Worm (Caenorhabditis elegans): ENCODE results near the gene R08E5.4.

R08E5.4 gene

ce11 chrV:3776946-3777345 lies 8.6 kb downstream of the R08E5.4 start:
- no peak for TF ChIP-seq tbx-11 (GFP tag; IDR thresholded peaks at IDR 0.05)
- TF ChIP-seq ets-7 (tag; optimal IDR thresholded peaks at IDR 0.05), result no peak
- no peak for TF ChIP-seq hmbx-1 (tag; optimal IDR thresholded peaks at IDR 0.05)
- TF ChIP-seq ceh-13 (GFP tag; optimal IDR thresholded peaks at IDR 0.05), result no peak
- no peak for TF ChIP-seq hnd-1 (tag; optimal IDR thresholded peaks at IDR 0.05)
- no peak for TF ChIP-seq flt-1 (GFP tag; IDR thresholded peaks at IDR 0.05)

DNA sequence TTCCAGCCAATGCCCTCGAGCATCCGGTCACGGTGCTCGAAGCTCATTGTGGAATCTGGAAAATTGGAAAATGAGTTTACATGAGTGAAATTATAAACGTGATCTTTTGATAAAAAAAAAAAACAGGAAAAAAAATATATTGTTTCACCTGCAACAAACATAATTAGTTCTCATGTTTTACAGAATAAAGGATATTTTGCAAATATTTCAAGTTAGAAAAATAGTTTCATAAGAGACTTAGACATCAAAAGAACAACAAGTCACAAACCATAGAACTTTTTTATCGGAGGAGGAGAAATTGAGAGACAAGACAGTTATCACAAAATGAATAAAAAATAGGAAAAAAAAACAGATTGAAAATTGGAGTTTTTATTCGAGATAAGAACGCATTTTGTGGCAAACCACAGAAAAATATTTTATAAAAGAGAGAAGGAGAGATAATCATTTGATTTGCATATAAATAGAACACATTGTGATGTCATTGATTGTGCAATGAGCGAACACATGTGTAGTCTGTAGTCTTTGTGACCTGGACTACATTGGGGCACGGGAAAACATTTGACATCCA lies 15.9 kb downstream of the R08E5.4 start, which contains the start of gene R08F11.1:
Gene R08F11.1 (minus strand): TSS at position 51 of the 568 bp plus-strand sequence.
- TF ChIP-seq ceh-36 (tag; optimal IDR thresholded peaks at IDR 0.05) (no peak), sea-1 (GFP tag; conservative IDR thresholded peaks at IDR 0.05) (no peak), hmg-4 (GFP tag; optimal IDR thresholded peaks at IDR 0.05) (no peak), scrt-1 (GFP tag; IDR thresholded peaks at IDR 0.05) (no peak), ama-1 (optimal IDR thresholded peaks at IDR 0.05) (no peak), tra-4 (tag; optimal IDR thresholded peaks at IDR 0.05) (no peak), F13C5.2 (tag; optimal IDR thresholded peaks at IDR 0.05) (no peak), ets-7 (tag; optimal IDR thresholded peaks at IDR 0.05) (no peak), ceh-13 (GFP tag; optimal IDR thresholded peaks at IDR 0.05) (no peak), hmbx-1 (tag; optimal IDR thresholded peaks at IDR 0.05) (no peak), B0310.2 (tag; optimal IDR thresholded peaks at IDR 0.05) (no peak), aly-1 (tag; optimal IDR thresholded peaks at IDR 0.05) (no peak), pes-1 (GFP tag; IDR thresholded peaks at IDR 0.05) (no peak), tbx-37 (GFP tag; conservative IDR thresholded peaks at IDR 0.05) (no peak), tbx-11 (GFP tag; IDR thresholded peaks at IDR 0.05) (no peak), flt-1 (GFP tag; IDR thresholded peaks at IDR 0.05) (no peak), hnd-1 (tag; optimal IDR thresholded peaks at IDR 0.05) (no peak)

ce11 chrV:3788538-3788937 lies 20.2 kb downstream of the R08E5.4 start:
- TF ChIP-seq hmbx-1 (tag; optimal IDR thresholded peaks at IDR 0.05), result no peak
- no peak for TF ChIP-seq ceh-36 (tag; optimal IDR thresholded peaks at IDR 0.05)
- no peak for TF ChIP-seq ama-1 (optimal IDR thresholded peaks at IDR 0.05)
- no peak for TF ChIP-seq aly-1 (tag; optimal IDR thresholded peaks at IDR 0.05)
- TF ChIP-seq ceh-13 (GFP tag; optimal IDR thresholded peaks at IDR 0.05), result no peak
- no peak for TF ChIP-seq sea-1 (GFP tag; conservative IDR thresholded peaks at IDR 0.05)
- TF ChIP-seq tbx-37 (GFP tag; conservative IDR thresholded peaks at IDR 0.05), result no peak
- no peak for TF ChIP-seq hmg-4 (GFP tag; optimal IDR thresholded peaks at IDR 0.05)
- TF ChIP-seq tra-4 (tag; optimal IDR thresholded peaks at IDR 0.05), result no peak
- TF ChIP-seq hnd-1 (tag; optimal IDR thresholded peaks at IDR 0.05), result no peak
- no peak for TF ChIP-seq scrt-1 (GFP tag; IDR thresholded peaks at IDR 0.05)
- no peak for TF ChIP-seq B0310.2 (tag; optimal IDR thresholded peaks at IDR 0.05)
- TF ChIP-seq tbx-11 (GFP tag; IDR thresholded peaks at IDR 0.05), result no peak
- TF ChIP-seq F13C5.2 (tag; optimal IDR thresholded peaks at IDR 0.05), result no peak
- no peak for TF ChIP-seq pes-1 (GFP tag; IDR thresholded peaks at IDR 0.05)
- TF ChIP-seq ets-7 (tag; optimal IDR thresholded peaks at IDR 0.05), result no peak
- TF ChIP-seq flt-1 (GFP tag; IDR thresholded peaks at IDR 0.05), result no peak

DNA sequence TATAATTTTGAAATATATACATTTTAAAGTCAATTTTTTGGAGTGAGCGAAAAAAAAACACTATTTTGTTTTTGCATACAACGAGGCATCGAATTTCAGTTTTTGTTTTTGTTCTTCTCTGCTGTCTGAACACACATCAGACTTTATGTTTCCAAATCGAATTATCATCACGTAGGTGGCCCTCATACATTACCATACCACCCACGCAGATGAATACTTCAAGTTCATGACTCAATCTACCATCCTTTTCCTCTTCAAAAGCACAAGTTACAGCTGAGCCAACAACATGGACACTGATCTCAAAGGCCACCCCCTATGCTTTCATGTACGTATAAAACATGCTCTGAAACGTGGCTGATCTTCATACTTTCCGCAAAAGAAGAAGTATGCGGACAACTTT lies 21.4 kb downstream of the R08E5.4 start, which contains the start of gene R08F11.7:
Gene R08F11.7 (plus strand): TSS at position 301 of the 400 bp plus-strand sequence.
- no peak for TF ChIP-seq hmbx-1 (tag; optimal IDR thresholded peaks at IDR 0.05)
- no peak for TF ChIP-seq pes-1 (GFP tag; IDR thresholded peaks at IDR 0.05)
- no peak for TF ChIP-seq F13C5.2 (tag; optimal IDR thresholded peaks at IDR 0.05)
- no peak for TF ChIP-seq sea-1 (GFP tag; conservative IDR thresholded peaks at IDR 0.05)
- TF ChIP-seq tra-4 (tag; optimal IDR thresholded peaks at IDR 0.05), result no peak
- no peak for TF ChIP-seq flt-1 (GFP tag; IDR thresholded peaks at IDR 0.05)
- TF ChIP-seq scrt-1 (GFP tag; IDR thresholded peaks at IDR 0.05), result no peak
- TF ChIP-seq ceh-36 (tag; optimal IDR thresholded peaks at IDR 0.05), result no peak
- TF ChIP-seq ama-1 (optimal IDR thresholded peaks at IDR 0.05), result no peak
- no peak for TF ChIP-seq hnd-1 (tag; optimal IDR thresholded peaks at IDR 0.05)
- TF ChIP-seq tbx-11 (GFP tag; IDR thresholded peaks at IDR 0.05), result no peak
- TF ChIP-seq hmg-4 (GFP tag; optimal IDR thresholded peaks at IDR 0.05), result no peak
- no peak for TF ChIP-seq tbx-37 (GFP tag; conservative IDR thresholded peaks at IDR 0.05)
- TF ChIP-seq aly-1 (tag; optimal IDR thresholded peaks at IDR 0.05), result no peak
- no peak for TF ChIP-seq ceh-13 (GFP tag; optimal IDR thresholded peaks at IDR 0.05)
- no peak for TF ChIP-seq ets-7 (tag; optimal IDR thresholded peaks at IDR 0.05)
- no peak for TF ChIP-seq B0310.2 (tag; optimal IDR thresholded peaks at IDR 0.05)

ce11 chrV:3790424-3790823 lies 22.1 kb downstream of the R08E5.4 start:
- TF ChIP-seq ama-1 (optimal IDR thresholded peaks at IDR 0.05) (no peak), ets-7 (tag; optimal IDR thresholded peaks at IDR 0.05) (no peak), tbx-37 (GFP tag; conservative IDR thresholded peaks at IDR 0.05) (no peak), pes-1 (GFP tag; IDR thresholded peaks at IDR 0.05) (no peak), tra-4 (tag; optimal IDR thresholded peaks at IDR 0.05) (no peak), aly-1 (tag; optimal IDR thresholded peaks at IDR 0.05) (no peak), F13C5.2 (tag; optimal IDR thresholded peaks at IDR 0.05) (no peak)

- no peak for TF ChIP-seq B0310.2 (tag; optimal IDR thresholded peaks at IDR 0.05)
Measured at ce11 chrV:3799737-3800136, 31.4 kb downstream of the R08E5.4 start.

ce11 chrV:3800378-3800777 lies 32.0 kb downstream of the R08E5.4 start, which contains the start of gene srt-30:
srt-30 (minus strand) TSS chrV:3800478.
- TF ChIP-seq B0310.2 (tag; optimal IDR thresholded peaks at IDR 0.05) (no peak), hmbx-1 (tag; optimal IDR thresholded peaks at IDR 0.05) (no peak), pes-1 (GFP tag; IDR thresholded peaks at IDR 0.05) (no peak), ceh-13 (GFP tag; optimal IDR thresholded peaks at IDR 0.05) (no peak), tra-4 (tag; optimal IDR thresholded peaks at IDR 0.05) (no peak), hmg-4 (GFP tag; optimal IDR thresholded peaks at IDR 0.05) (no peak), scrt-1 (GFP tag; IDR thresholded peaks at IDR 0.05) (no peak)

All from whole organism, early embryonic.